Worm (Caenorhabditis elegans) whole organism, L1 larva: ENCODE measurements around the gene Y43F8B.25.

Experiments
- F16B12.6 ChIP-seq: fragments of 150-350 bp; optimal IDR thresholded peaks from 2 replicates; lab custom pipeline; 2014; ENCODE audit warnings: missing biosample characterization, missing genetic modification characterization
- aha-1 ChIP-seq: fragments of 150-350 bp; optimal IDR thresholded peaks from 2 replicates; lab custom pipeline; 2014; ENCODE audit warnings: missing biosample characterization, missing genetic modification characterization
- alr-1 ChIP-seq: fragments of 200-800 bp; sonication (Bioruptor generic); optimal IDR thresholded peaks from 2 replicates; lab custom pipeline; 2018; ENCODE audit warnings: borderline replicate concordance, mild to moderate bottlenecking, missing genetic modification characterization, missing compliant biosample characterization
- ama-1 ChIP-seq: fragments of 150-350 bp; optimal IDR thresholded peaks from 2 replicates; lab custom pipeline; 2014
- ceh-8 ChIP-seq: fragments of 200-800 bp; sonication (Bioruptor generic); optimal IDR thresholded peaks from 2 replicates; lab custom pipeline; 2018; ENCODE audit warnings: mild to moderate bottlenecking, missing genetic modification characterization, moderate library complexity, missing compliant biosample characterization
- ceh-82 ChIP-seq, 3 experiments: fragments of 150-350 bp in 1 of 3; sonication (generic microtip) in 2 of 3; optimal IDR thresholded peaks; 2 replicates each; lab custom pipeline; 2014 to 2017; ENCODE audit warnings: missing biosample characterization in 3 of 3, missing genetic modification characterization in 3 of 3
- ces-1 ChIP-seq: fragments of 150-350 bp; optimal IDR thresholded peaks from 2 replicates; lab custom pipeline; 2014; ENCODE audit warnings: missing biosample characterization, missing genetic modification reagents, missing genetic modification characterization
- dsc-1 ChIP-seq: sonication (generic microtip); optimal IDR thresholded peaks from 2 replicates; lab custom pipeline; 2016; ENCODE audit warnings: mild to moderate bottlenecking, missing genetic modification characterization, missing compliant biosample characterization
- efl-1 ChIP-seq, 4 experiments: fragments of 150-350 bp; optimal IDR thresholded peaks in 3 of 4; peaks in 1 of 4; 1 replicate in 1 of 4; 2 replicates in 3 of 4; lab custom pipeline; 2014; ENCODE audit warnings: missing biosample characterization in 2 of 4, missing genetic modification characterization in 2 of 4, missing genetic modification reagents in 2 of 4
- efl-3 ChIP-seq: fragments of 200-800 bp; sonication (Bioruptor generic); optimal IDR thresholded peaks from 2 replicates; lab custom pipeline; 2018; ENCODE audit warnings: mild to moderate bottlenecking, missing genetic modification characterization, missing compliant biosample characterization
- egl-27 ChIP-seq, 2 experiments: fragments of 150-350 bp in 1 of 2; sonication (generic microtip); optimal IDR thresholded peaks; 3 replicates each; lab custom pipeline; 2017 to 2018; ENCODE audit warnings: missing biosample characterization in 2 of 2, missing genetic modification characterization in 2 of 2, missing genetic modification reagents in 2 of 2
- elt-2 ChIP-seq: sonication (generic microtip); optimal IDR thresholded peaks from 2 replicates; lab custom pipeline; 2016; ENCODE audit warnings: missing genetic modification characterization, mild to moderate bottlenecking, inconsistent platforms, missing compliant biosample characterization, missing genetic modification reagents
- fkh-10 ChIP-seq: sonication (generic microtip); optimal IDR thresholded peaks from 2 replicates; lab custom pipeline; 2017; ENCODE audit warnings: missing biosample characterization, missing genetic modification reagents, missing genetic modification characterization
- grh-1 ChIP-seq: fragments of 200-800 bp; sonication (Bioruptor generic); IDR thresholded peaks from 2 replicates; pipeline ENCODE4 v1.3.6; 2022; ENCODE audit warnings: missing genetic modification reagents, missing genetic modification characterization, missing compliant biosample characterization
- lin-35 ChIP-seq, 2 experiments: fragments of 150-350 bp; optimal IDR thresholded peaks; 2 replicates each; lab custom pipeline; 2014; ENCODE audit warnings: missing biosample characterization in 2 of 2, missing genetic modification characterization in 2 of 2, missing genetic modification reagents in 2 of 2
- nhr-19 ChIP-seq: fragments of 200-800 bp; sonication (Bioruptor generic); conservative IDR thresholded peaks from 2 replicates; pipeline ENCODE4 v1.3.6; 2022; ENCODE audit warnings: missing genetic modification characterization, missing compliant biosample characterization
- nhr-47 ChIP-seq: sonication (generic microtip); optimal IDR thresholded peaks from 2 replicates; lab custom pipeline; 2016; ENCODE audit warnings: mild to moderate bottlenecking, missing genetic modification characterization, moderate library complexity, missing compliant biosample characterization
- nhr-76 ChIP-seq: sonication (generic microtip); optimal IDR thresholded peaks from 2 replicates; lab custom pipeline; 2017; ENCODE audit warnings: missing biosample characterization, missing genetic modification characterization
- nhr-77 ChIP-seq: fragments of 150-350 bp; optimal IDR thresholded peaks from 2 replicates; lab custom pipeline; 2014; ENCODE audit warnings: missing biosample characterization, missing genetic modification characterization
- nhr-85 ChIP-seq: sonication (generic microtip); peaks from one replicate; lab custom pipeline; 2016; ENCODE audit warnings: missing genetic modification characterization, inconsistent platforms, missing compliant biosample characterization
- nhr-90 ChIP-seq: sonication (generic microtip); optimal IDR thresholded peaks from 2 replicates; lab custom pipeline; 2016; ENCODE audit warnings: mild to moderate bottlenecking, missing genetic modification characterization, missing compliant biosample characterization; ENCODE audit not compliant: poor library complexity
- pqm-1 ChIP-seq: sonication (generic microtip); optimal IDR thresholded peaks from 3 replicates; lab custom pipeline; 2017; ENCODE audit warnings: missing biosample characterization, missing genetic modification characterization
- snpc-4 ChIP-seq: fragments of 150-350 bp; optimal IDR thresholded peaks from 2 replicates; lab custom pipeline; 2014; ENCODE audit warnings: missing biosample characterization, missing genetic modification characterization
- sptf-1 ChIP-seq: fragments of 150-350 bp; optimal IDR thresholded peaks from 2 replicates; lab custom pipeline; 2014; ENCODE audit warnings: missing biosample characterization, missing genetic modification characterization
- swsn-7 ChIP-seq: sonication (generic microtip); optimal IDR thresholded peaks from 2 replicates; lab custom pipeline; 2016; ENCODE audit warnings: missing genetic modification characterization, missing compliant biosample characterization
- tbx-2 ChIP-seq: sonication (generic microtip); optimal IDR thresholded peaks from 2 replicates; lab custom pipeline; 2016; ENCODE audit warnings: missing genetic modification characterization, missing compliant biosample characterization

Gene Y43F8B.25

ce11 chrV:19455650-19456049 is 7.1 kb upstream of the Y43F8B.25 start, which contains the start of the genes Y43F8B.13 and Y43F8B.14:
Y43F8B.13 (plus strand) TSS chrV:19455950.
Y43F8B.14 (minus strand) TSS chrV:19455971.
- TF ChIP-seq nhr-47 (tag; lab: Kevin White, UChicago) = no peak
- TF ChIP-seq ceh-8 (GFP tag; lab: Kevin White, UChicago) = no peak
- TF ChIP-seq nhr-90 (tag; lab: Kevin White, UChicago) = no peak
- no peak for TF ChIP-seq efl-3 (GFP tag; lab: Kevin White, UChicago)
- TF ChIP-seq ama-1 (lab: Kevin White, UChicago) = no peak
- TF ChIP-seq fkh-10 (GFP tag; lab: Kevin White, UChicago) = no peak
- TF ChIP-seq tbx-2 = no peak
- TF ChIP-seq F16B12.6 (tag; lab: Kevin White, UChicago) = no peak

DNA sequence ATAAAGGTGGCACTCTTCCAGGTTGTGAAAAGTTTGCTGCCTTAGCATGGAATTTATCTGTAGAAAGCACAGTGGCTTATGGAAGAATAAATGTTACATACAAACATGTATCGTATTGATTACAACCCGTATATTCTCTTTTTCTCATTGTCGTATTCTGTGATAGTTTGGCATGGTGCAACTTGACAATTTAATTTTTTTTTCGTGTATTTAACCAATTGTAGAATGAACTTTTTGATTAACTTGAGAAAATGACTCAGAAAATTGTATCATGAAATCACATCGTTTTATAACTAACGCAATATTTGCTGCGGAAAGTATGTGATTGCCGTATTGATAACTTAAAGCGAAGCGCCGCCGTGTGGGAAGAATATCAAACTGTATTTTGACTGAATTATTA is 5.6 kb upstream of the Y43F8B.25 start, which contains the start of gene Y43F8B.24:
TSS of gene Y43F8B.24 (plus strand) at position 301 of the 400 bp plus-strand sequence.
- TF ChIP-seq efl-1 (optimal IDR thresholded peaks at IDR 0.05; lab: Kevin White, UChicago) = no peak
- peak in 1 of 2 experiments; percentile 52 for TF ChIP-seq efl-1 (GFP tag; optimal IDR thresholded peaks at IDR 0.05 in 1 of 2; lab: Kevin White, UChicago)
- no peak for TF ChIP-seq elt-2 (tag; lab: Kevin White, UChicago)

DNA sequence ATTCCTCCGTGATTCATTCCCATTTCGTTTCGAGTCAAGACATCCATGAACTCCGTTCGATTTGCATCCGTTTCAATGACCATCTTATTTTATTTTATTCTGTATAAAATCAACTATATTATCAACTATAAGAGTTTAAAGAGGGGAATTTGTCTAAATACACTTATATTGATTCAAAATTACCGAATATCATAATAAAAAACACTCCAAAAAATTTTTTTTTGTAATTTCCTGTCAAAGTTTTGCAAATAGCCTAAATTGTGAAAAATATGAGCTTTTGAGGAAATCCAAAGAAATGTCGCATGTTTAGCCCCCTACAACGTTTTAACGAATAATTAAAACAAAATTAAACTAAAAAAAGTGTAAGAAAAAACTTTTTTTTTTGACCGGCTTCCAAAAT is 692 bp upstream of the Y43F8B.25 start, which contains the start of gene Y43F8B.15:
TSS of gene Y43F8B.15 (minus strand) at position 101 of the 400 bp plus-strand sequence.
- TF ChIP-seq alr-1 (no peak), ces-1 (no peak), aha-1 (tag; lab: Kevin White, UChicago) (no peak), nhr-77 (tag; lab: Kevin White, UChicago) (no peak)
- TF ChIP-seq, all 84 proteins: peak for 0

- TF ChIP-seq snpc-4 (tag; lab: Kevin White, UChicago) = peak; percentile 48
Observed at ce11 chrV:19466775-19467174, 4.1 kb downstream of the Y43F8B.25 start.

- no peak for TF ChIP-seq pqm-1 (tag; lab: Kevin White, UChicago)
- TF ChIP-seq elt-2 (tag; lab: Kevin White, UChicago) = peak; percentile 48
- peak in 1 of 2 experiments; percentile 7 for TF ChIP-seq lin-35 (GFP tag; optimal IDR thresholded peaks at IDR 0.05; lab: Kevin White, UChicago)
Observed at ce11 chrV:19467574-19467973, 4.9 kb downstream of the Y43F8B.25 start, which contains the start of gene Y43F8B.23. Y43F8B.23 (minus strand) TSS chrV:19467648.

DNA sequence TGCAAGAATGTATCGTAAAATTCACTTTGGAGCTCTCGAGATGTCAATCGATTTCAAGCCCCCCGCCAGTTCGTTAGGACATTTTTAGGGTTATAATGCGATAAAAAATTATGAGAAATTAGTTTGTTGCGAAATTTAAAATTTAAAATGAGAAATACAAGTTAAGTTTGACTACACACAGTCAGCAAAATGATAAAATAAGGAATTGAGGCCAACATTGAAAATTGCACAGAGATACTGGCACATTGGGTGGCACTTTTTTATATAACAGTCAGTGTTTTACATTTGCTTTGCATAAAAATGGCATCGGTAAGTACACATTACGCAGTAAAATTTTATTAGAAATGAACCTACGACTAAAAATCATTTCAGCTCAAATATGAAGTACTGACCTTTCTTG is 5.4 kb downstream of the Y43F8B.25 start, which contains the start of gene Y43F8B.12:
TSS of gene Y43F8B.12 (plus strand) at position 301 of the 400 bp plus-strand sequence.
- TF ChIP-seq aha-1 (tag; lab: Kevin White, UChicago) = no peak
- TF ChIP-seq, all 84 proteins: peak for 0

ce11 chrV:19470385-19470784 is 7.7 kb downstream of the Y43F8B.25 start, which contains the start of gene Y43F8B.11:
Y43F8B.11 (plus strand) TSS chrV:19470685.
- TF ChIP-seq dsc-1 (tag; lab: Kevin White, UChicago) (peak; percentile 48), grh-1 (no peak), nhr-19 (GFP tag; lab: Robert Waterston, UW) (no peak), nhr-76 (tag; lab: Kevin White, UChicago) (no peak), nhr-85 (peak; percentile 38), ceh-82 (tag; optimal IDR thresholded peaks at IDR 0.05; lab: Kevin White, UChicago) (no peak), swsn-7 (no peak), sptf-1 (tag; lab: Kevin White, UChicago) (no peak)

DNA sequence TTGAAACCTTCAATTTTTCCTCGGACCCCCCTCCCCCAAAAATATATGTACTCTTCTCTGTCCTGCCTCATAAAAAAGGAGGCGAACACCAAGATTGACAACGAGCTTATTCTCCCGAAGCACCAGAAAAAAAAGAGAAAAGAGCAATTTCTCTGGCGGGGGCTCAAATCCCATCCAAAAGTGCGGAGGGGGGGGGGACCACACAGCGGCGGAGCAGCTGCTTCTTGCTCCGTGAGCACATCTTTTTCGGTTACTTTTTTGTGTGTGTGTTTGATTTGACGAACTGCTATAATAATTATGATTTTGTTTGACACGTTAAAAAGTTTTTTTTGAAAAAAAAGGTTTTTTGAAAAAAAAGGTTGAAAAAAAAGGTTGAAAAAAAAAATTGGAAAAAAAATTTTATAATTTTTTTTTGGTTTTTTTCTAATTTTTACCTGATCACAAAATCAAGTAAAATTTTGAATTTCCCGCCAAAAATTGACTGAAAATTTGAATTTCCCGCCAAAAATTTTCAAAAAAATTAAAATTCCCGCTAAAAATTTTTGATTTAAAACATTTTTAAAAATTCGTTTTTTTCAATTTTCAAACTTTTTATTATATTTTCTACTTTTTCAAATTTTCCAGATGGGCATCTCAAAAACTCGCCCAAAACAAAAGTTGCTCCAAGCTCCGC is 11.3 kb downstream of the Y43F8B.25 start, which contains the start of gene Y43F8B.10:
TSS of gene Y43F8B.10 (plus strand) at position 623 of the 673 bp plus-strand sequence.
- TF ChIP-seq egl-27 (tag; optimal IDR thresholded peaks at IDR 0.05; lab: Kevin White, UChicago) (no peak), efl-1 (optimal IDR thresholded peaks at IDR 0.05; lab: Kevin White, UChicago) (no peak), efl-1 (GFP tag; optimal IDR thresholded peaks at IDR 0.05 in 1 of 2; lab: Kevin White, UChicago) (peak in 1 of 2 experiments; percentile 44)
